Worm (Caenorhabditis elegans) whole organism, L4 larva: ENCODE measurements around the gene C04B4.1.

Source experiments
- D1046.2 ChIP-seq: fragments of 200-800 bp; sonication (Bioruptor generic); IDR thresholded peaks from 2 replicates; pipeline ENCODE4 v1.3.6; 2022; ENCODE audit warnings: missing genetic modification characterization, missing compliant biosample characterization
- R02D3.7 ChIP-seq: fragments of 150-350 bp; sonication (generic microtip); optimal IDR thresholded peaks from 3 replicates; lab custom pipeline; 2014; ENCODE audit warnings: missing biosample characterization, missing genetic modification characterization
- aha-1 ChIP-seq: fragments of 150-350 bp; peaks from one replicate; lab custom pipeline; 2014; ENCODE audit warnings: missing biosample characterization, missing genetic modification characterization
- ceh-20 ChIP-seq: fragments of 200-800 bp; sonication (Bioruptor generic); IDR thresholded peaks from 2 replicates; pipeline ENCODE4 v1.3.6; 2022; ENCODE audit warnings: missing genetic modification reagents, missing genetic modification characterization, missing compliant biosample characterization
- ceh-32 ChIP-seq: sonication (generic microtip); optimal IDR thresholded peaks from 2 replicates; lab custom pipeline; 2016; ENCODE audit warnings: mild to moderate bottlenecking, missing genetic modification characterization, missing compliant biosample characterization; ENCODE audit not compliant: poor library complexity
- ceh-62 ChIP-seq: sonication (generic microtip); optimal IDR thresholded peaks from 2 replicates; lab custom pipeline; 2017; ENCODE audit warnings: missing biosample characterization, missing genetic modification characterization
- cey-2 ChIP-seq: sonication (generic microtip); optimal IDR thresholded peaks from 3 replicates; lab custom pipeline; 2017; ENCODE audit warnings: missing genetic modification characterization, mild to moderate bottlenecking, missing compliant biosample characterization, antibody characterized with exemption, borderline replicate concordance; ENCODE audit not compliant: insufficient read depth
- ctbp-1 ChIP-seq: fragments of 200-800 bp; sonication (Bioruptor generic); IDR thresholded peaks from 2 replicates; pipeline ENCODE4 v1.3.6; 2022; ENCODE audit warnings: missing genetic modification reagents, missing genetic modification characterization, missing compliant biosample characterization
- daf-12 ChIP-seq: fragments of 150-350 bp; optimal IDR thresholded peaks from 2 replicates; lab custom pipeline; 2014; ENCODE audit warnings: missing biosample characterization, missing genetic modification reagents, missing genetic modification characterization
- daf-16 ChIP-seq, 3 experiments: sonication (generic microtip); optimal IDR thresholded peaks; 2 replicates each; lab custom pipeline; 2016 to 2017; ENCODE audit warnings: missing genetic modification characterization in 3 of 3, missing genetic modification reagents in 3 of 3, mild to moderate bottlenecking in 2 of 3, missing compliant biosample characterization in 2 of 3, missing biosample characterization in 1 of 3, moderate library complexity in 1 of 3
- daf-8 ChIP-seq: fragments of 200-800 bp; sonication (Bioruptor generic); IDR thresholded peaks from 2 replicates; pipeline ENCODE4 v1.3.6; 2022; ENCODE audit warnings: missing genetic modification characterization, missing compliant biosample characterization
- dmd-6 ChIP-seq: fragments of 200-800 bp; sonication (Bioruptor generic); IDR thresholded peaks from 2 replicates; pipeline ENCODE4 v1.3.6; 2022; ENCODE audit warnings: missing genetic modification reagents, missing genetic modification characterization, missing compliant biosample characterization
- dpl-1 ChIP-seq: fragments of 150-350 bp; optimal IDR thresholded peaks from 2 replicates; lab custom pipeline; 2014; ENCODE audit warnings: missing biosample characterization, missing genetic modification reagents, missing genetic modification characterization
- dve-1 ChIP-seq: sonication (generic microtip); optimal IDR thresholded peaks from 2 replicates; lab custom pipeline; 2017; ENCODE audit warnings: antibody characterized with exemption, mild to moderate bottlenecking, missing genetic modification characterization, missing compliant biosample characterization; ENCODE audit not compliant: insufficient read depth
- egl-27 ChIP-seq: sonication (generic microtip); optimal IDR thresholded peaks from 3 replicates; lab custom pipeline; 2017; ENCODE audit warnings: missing biosample characterization, missing genetic modification reagents, missing genetic modification characterization
- egl-43 ChIP-seq: fragments of 200-800 bp; sonication (Bioruptor generic); IDR thresholded peaks from 2 replicates; pipeline ENCODE4 v1.3.6; 2022; ENCODE audit warnings: missing genetic modification reagents, missing genetic modification characterization, missing compliant biosample characterization
- fkh-10 ChIP-seq: fragments of 150-350 bp; optimal IDR thresholded peaks from 2 replicates; lab custom pipeline; 2014; ENCODE audit warnings: missing biosample characterization, missing genetic modification reagents, missing genetic modification characterization
- fos-1 ChIP-seq: fragments of 150-350 bp; optimal IDR thresholded peaks from 2 replicates; lab custom pipeline; 2014; ENCODE audit warnings: missing biosample characterization, missing genetic modification characterization
- hlh-30 ChIP-seq: sonication (generic microtip); optimal IDR thresholded peaks from 2 replicates; lab custom pipeline; 2017; ENCODE audit warnings: antibody characterized with exemption, mild to moderate bottlenecking, missing genetic modification characterization, missing compliant biosample characterization; ENCODE audit not compliant: insufficient read depth
- jun-1 ChIP-seq: fragments of 150-350 bp; optimal IDR thresholded peaks from 2 replicates; lab custom pipeline; 2014; ENCODE audit warnings: missing biosample characterization, missing genetic modification reagents, missing genetic modification characterization
- lin-1 ChIP-seq: fragments of 200-800 bp; sonication (Bioruptor generic); IDR thresholded peaks from 2 replicates; pipeline ENCODE4 v1.3.6; 2022; ENCODE audit warnings: missing genetic modification reagents, missing genetic modification characterization, missing compliant biosample characterization
- lin-38 ChIP-seq: fragments of 200-800 bp; sonication (Bioruptor generic); IDR thresholded peaks from 2 replicates; pipeline ENCODE4 v1.3.6; 2022; ENCODE audit warnings: missing genetic modification reagents, missing genetic modification characterization, missing compliant biosample characterization
- lin-39 ChIP-seq: fragments of 150-350 bp; optimal IDR thresholded peaks from 2 replicates; lab custom pipeline; 2014; ENCODE audit warnings: missing biosample characterization, missing genetic modification reagents, missing genetic modification characterization
- lsy-2 ChIP-seq, 2 experiments: fragments of 150-350 bp in 1 of 2; sonication (generic microtip) in 1 of 2; optimal IDR thresholded peaks; 2 replicates each; lab custom pipeline; 2014 to 2017; ENCODE audit warnings: missing biosample characterization in 2 of 2, missing genetic modification characterization in 2 of 2
- madf-5 ChIP-seq, 2 experiments: fragments of 200-800 bp; sonication (Bioruptor generic); IDR thresholded peaks; 2 replicates each; pipeline ENCODE4 v1.3.6; 2022; ENCODE audit warnings: missing compliant biosample characterization in 2 of 2, missing genetic modification characterization in 2 of 2
- madf-9 ChIP-seq: fragments of 200-800 bp; sonication (Bioruptor generic); conservative IDR thresholded peaks from 2 replicates; pipeline ENCODE4 v1.3.6; 2022; ENCODE audit warnings: missing genetic modification reagents, missing genetic modification characterization, missing compliant biosample characterization
- mep-1 ChIP-seq: fragments of 150-350 bp; sonication (generic microtip); optimal IDR thresholded peaks from 3 replicates; lab custom pipeline; 2014; ENCODE audit warnings: missing biosample characterization, missing genetic modification characterization
- mxl-2 ChIP-seq: fragments of 200-800 bp; sonication (Bioruptor generic); conservative IDR thresholded peaks from 2 replicates; pipeline ENCODE4 v1.3.6; 2022; ENCODE audit warnings: missing genetic modification reagents, missing genetic modification characterization, missing compliant biosample characterization
- mxl-3 ChIP-seq: fragments of 200-800 bp; sonication (Bioruptor generic); optimal IDR thresholded peaks from 2 replicates; lab custom pipeline; 2018; ENCODE audit warnings: mild to moderate bottlenecking, missing genetic modification characterization, missing compliant biosample characterization
- nhr-10 ChIP-seq: fragments of 150-350 bp; optimal IDR thresholded peaks from 2 replicates; lab custom pipeline; 2014; ENCODE audit warnings: missing biosample characterization, missing genetic modification characterization
- nhr-11 ChIP-seq: fragments of 150-350 bp; optimal IDR thresholded peaks from 2 replicates; lab custom pipeline; 2014; ENCODE audit warnings: missing biosample characterization, missing genetic modification characterization
- nhr-237 ChIP-seq: sonication (generic microtip); optimal IDR thresholded peaks from 2 replicates; lab custom pipeline; 2017; ENCODE audit warnings: missing biosample characterization, missing genetic modification characterization
- nhr-48 ChIP-seq: sonication (generic microtip); optimal IDR thresholded peaks from 2 replicates; lab custom pipeline; 2016; ENCODE audit warnings: mild to moderate bottlenecking, missing genetic modification characterization, missing compliant biosample characterization
- nhr-6 ChIP-seq: fragments of 150-350 bp; optimal IDR thresholded peaks from 2 replicates; lab custom pipeline; 2014; ENCODE audit warnings: missing biosample characterization, missing genetic modification characterization
- pha-4 ChIP-seq, 2 experiments: fragments of 150-350 bp in 1 of 2; fragments of 200-800 bp in 1 of 2; sonication (Bioruptor generic) in 1 of 2; IDR thresholded peaks in 1 of 2; optimal IDR thresholded peaks in 1 of 2; 2 replicates each; pipeline versions ENCODE4 v1.3.6 to Lab custom; 2014 to 2022; ENCODE audit warnings: missing genetic modification characterization in 2 of 2, missing genetic modification reagents in 2 of 2, missing biosample characterization in 1 of 2, missing compliant biosample characterization in 1 of 2
- php-3 ChIP-seq: fragments of 200-800 bp; sonication (Bioruptor generic); IDR thresholded peaks from 2 replicates; pipeline ENCODE4 v1.3.6; 2022; ENCODE audit warnings: missing genetic modification reagents, missing genetic modification characterization, missing compliant biosample characterization
- pqm-1 ChIP-seq: sonication (generic microtip); optimal IDR thresholded peaks from 2 replicates; lab custom pipeline; 2017; ENCODE audit warnings: missing biosample characterization, missing genetic modification characterization
- snpc-1.2 ChIP-seq: fragments of 200-800 bp; sonication (Bioruptor generic); IDR thresholded peaks from 2 replicates; pipeline ENCODE4 v1.3.6; 2022; ENCODE audit warnings: missing genetic modification reagents, missing genetic modification characterization, missing compliant biosample characterization
- snpc-4 ChIP-seq: fragments of 150-350 bp; optimal IDR thresholded peaks from 2 replicates; lab custom pipeline; 2014; ENCODE audit warnings: missing biosample characterization, missing genetic modification characterization
- spr-3 ChIP-seq: fragments of 200-800 bp; sonication (Bioruptor generic); optimal IDR thresholded peaks from 2 replicates; lab custom pipeline; 2018; ENCODE audit warnings: mild to moderate bottlenecking, missing genetic modification characterization, missing compliant biosample characterization
- tag-97 ChIP-seq: fragments of 200-800 bp; sonication (Bioruptor generic); IDR thresholded peaks from 2 replicates; pipeline ENCODE4 v1.3.6; 2022; ENCODE audit warnings: missing genetic modification characterization, missing compliant biosample characterization
- unc-62 ChIP-seq, 3 experiments: fragments of 150-350 bp in 1 of 3; sonication (generic microtip); optimal IDR thresholded peaks in 2 of 3; peaks in 1 of 3; 1 replicate in 1 of 3; 2 replicates in 2 of 3; lab custom pipeline; 2014 to 2017; ENCODE audit warnings: missing biosample characterization in 3 of 3, missing genetic modification characterization in 3 of 3, missing genetic modification reagents in 3 of 3, missing genotype in 1 of 3
- zag-1 ChIP-seq: fragments of 150-350 bp; optimal IDR thresholded peaks from 2 replicates; lab custom pipeline; 2014; ENCODE audit warnings: missing biosample characterization, missing genetic modification characterization
- zfp-2 ChIP-seq: sonication (generic microtip); optimal IDR thresholded peaks from 2 replicates; lab custom pipeline; 2016; ENCODE audit warnings: mild to moderate bottlenecking, missing genetic modification characterization, missing compliant biosample characterization
- zfp-3 ChIP-seq: fragments of 200-800 bp; sonication (Bioruptor generic); conservative IDR thresholded peaks from 2 replicates; pipeline ENCODE4 v1.3.6; 2022; ENCODE audit warnings: missing genetic modification reagents, missing genetic modification characterization, missing compliant biosample characterization

C04B4.1 gene

DNA sequence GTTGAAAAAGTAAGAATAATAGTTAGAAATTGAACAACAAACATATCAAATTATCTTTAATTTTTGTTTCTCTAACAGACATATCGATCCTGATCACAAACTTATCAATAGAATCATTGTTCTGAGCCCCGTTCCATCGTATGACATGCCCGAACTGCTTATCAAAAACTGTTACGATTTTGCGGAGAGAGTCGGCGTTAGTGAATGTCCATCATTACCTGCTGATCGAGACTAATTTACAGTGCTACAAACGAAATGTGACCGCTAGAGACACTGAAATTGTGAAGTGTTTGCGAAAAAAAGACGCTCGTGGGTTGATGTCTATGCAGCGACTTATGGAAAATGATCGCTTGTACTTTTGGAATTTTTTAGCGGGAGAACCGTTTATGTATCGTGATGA lies 37.7 kb upstream of the C04B4.1 start (continued):
- TF ChIP-seq lsy-2 (tag; optimal IDR thresholded peaks at IDR 0.05; lab: Kevin White, UChicago) (no peak), dve-1 (tag; lab: Kevin White, UChicago) (peak; percentile 54), spr-3 (GFP tag; lab: Kevin White, UChicago) (no peak), lin-1 (GFP tag; lab: Robert Waterston, UW) (no peak), php-3 (no peak), D1046.2 (GFP tag; lab: Robert Waterston, UW) (no peak), daf-8 (GFP tag; lab: Robert Waterston, UW) (no peak), mep-1 (tag; lab: Kevin White, UChicago) (no peak), egl-27 (no peak), nhr-237 (tag; lab: Kevin White, UChicago) (no peak), jun-1 (no peak), nhr-48 (tag; lab: Kevin White, UChicago) (no peak), lin-38 (GFP tag; lab: Robert Waterston, UW) (no peak), dmd-6 (peak; percentile 69), unc-62 (GFP tag; optimal IDR thresholded peaks at IDR 0.05 in 1 of 2; lab: Kevin White, UChicago) (no peak), unc-62 (tag; optimal IDR thresholded peaks at IDR 0.05; lab: Kevin White, UChicago) (no peak), ceh-62 (tag; lab: Kevin White, UChicago) (no peak), mxl-2 (GFP tag; lab: Robert Waterston, UW) (no peak), lin-39 (tag; lab: Kevin White, UChicago) (no peak), pha-4 (GFP tag; IDR thresholded peaks at IDR 0.05; lab: Robert Waterston, UW) (no peak), pha-4 (tag; optimal IDR thresholded peaks at IDR 0.05; lab: Kevin White, UChicago) (no peak)

DNA sequence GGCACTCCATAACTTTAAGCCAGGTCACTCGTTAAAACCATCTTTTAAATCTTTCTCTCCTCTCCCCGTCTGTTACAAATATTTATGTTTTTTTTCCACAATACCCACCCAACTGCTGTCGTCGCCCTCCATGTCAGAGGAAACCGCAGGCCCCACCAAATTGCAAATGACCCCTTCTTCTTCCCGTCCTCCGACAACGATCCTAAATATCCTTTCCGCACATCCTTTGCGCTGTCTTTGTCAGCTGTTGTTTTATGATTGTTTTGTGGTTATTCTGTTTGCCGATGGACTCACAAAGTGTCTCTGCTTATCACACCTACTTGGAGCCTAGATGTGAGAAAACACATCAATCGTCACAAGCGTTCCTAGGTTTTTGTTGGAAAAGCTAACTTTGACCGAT lies 32.4 kb upstream of the C04B4.1 start:
- TF ChIP-seq daf-16 (GFP tag; optimal IDR thresholded peaks at IDR 0.05; lab: Kevin White, UChicago) (peak in 1 of 2 experiments; percentile 53), daf-16 (tag; optimal IDR thresholded peaks at IDR 0.05; lab: Kevin White, UChicago) (no peak), unc-62 (GFP tag; optimal IDR thresholded peaks at IDR 0.05 in 1 of 2; lab: Kevin White, UChicago) (peak in 1 of 2 experiments; percentile 49), unc-62 (tag; optimal IDR thresholded peaks at IDR 0.05; lab: Kevin White, UChicago) (no peak), fkh-10 (no peak)

DNA sequence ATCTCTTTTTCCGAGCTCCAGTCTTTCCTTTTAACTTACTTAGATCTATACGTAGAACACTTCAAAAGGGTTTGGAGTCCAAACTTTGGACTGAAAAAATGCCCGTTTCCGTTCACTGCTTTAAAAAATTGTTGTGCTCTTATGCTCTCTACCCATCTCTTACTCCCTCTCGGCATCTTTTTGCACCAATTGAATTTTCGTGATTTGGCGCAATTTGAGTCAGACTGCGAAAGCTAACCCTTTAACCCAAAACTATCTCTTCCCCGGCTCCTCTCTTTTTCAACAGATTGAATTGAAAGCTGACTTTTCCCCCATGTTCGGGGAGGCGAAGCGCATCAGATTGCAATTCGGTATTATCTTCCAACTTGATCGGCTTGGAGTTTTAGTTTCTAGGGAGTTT lies 28.4 kb upstream of the C04B4.1 start:
- TF ChIP-seq tag-97 (GFP tag; lab: Robert Waterston, UW) (no peak), madf-5 (GFP tag; IDR thresholded peaks at IDR 0.05; lab: Robert Waterston, UW) (no peak), zag-1 (no peak), ceh-62 (tag; lab: Kevin White, UChicago) (no peak), ceh-32 (tag; lab: Kevin White, UChicago) (no peak), nhr-10 (tag; lab: Kevin White, UChicago) (no peak), nhr-11 (tag; lab: Kevin White, UChicago) (no peak), madf-9 (GFP tag; lab: Robert Waterston, UW) (no peak), D1046.2 (GFP tag; lab: Robert Waterston, UW) (no peak), cey-2 (tag; lab: Kevin White, UChicago) (no peak), egl-27 (no peak), zfp-2 (tag; lab: Kevin White, UChicago) (no peak), nhr-6 (no peak), pqm-1 (tag; lab: Kevin White, UChicago) (no peak), dpl-1 (GFP tag; lab: Kevin White, UChicago) (no peak)
- TF ChIP-seq, all 104 proteins: peak for 0

DNA sequence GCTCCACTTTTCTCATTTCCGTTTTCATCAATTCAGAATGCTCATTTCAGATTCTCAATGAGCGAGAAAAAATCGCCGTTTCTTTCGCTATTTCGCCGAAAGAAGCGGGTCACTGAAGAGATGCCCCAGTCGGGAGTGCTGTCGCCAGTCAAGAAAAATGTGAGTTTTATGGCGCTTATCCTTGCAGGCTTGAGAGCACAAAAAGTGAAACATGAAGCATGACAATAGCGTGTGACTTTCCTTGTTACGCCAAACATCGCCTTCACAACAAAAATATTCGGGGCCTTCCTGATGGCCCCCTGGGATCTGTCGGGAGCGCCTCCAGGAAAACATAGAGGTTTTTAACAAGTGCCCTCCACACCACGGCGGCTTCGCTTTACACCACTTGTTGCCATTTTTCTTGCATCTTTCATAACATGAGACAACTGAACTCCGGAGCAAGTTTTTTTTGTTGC lies 24.0 kb upstream of the C04B4.1 start, which contains the start of gene E01G6.2:
Gene E01G6.2, plus strand, starts transcription at position 51 of the 455 bp plus-strand sequence.
- TF ChIP-seq egl-43 (GFP tag; lab: Robert Waterston, UW) (no peak), ceh-20 (GFP tag; lab: Robert Waterston, UW) (0 out of 2 replicates have a peak, but pooled peaks have one; percentile 29), zfp-3 (GFP tag; lab: Robert Waterston, UW) (no peak), daf-12 (tag; lab: Kevin White, UChicago) (no peak), fos-1 (tag; lab: Kevin White, UChicago) (no peak), dmd-6 (no peak), hlh-30 (tag; lab: Kevin White, UChicago) (peak; percentile 56), spr-3 (GFP tag; lab: Kevin White, UChicago) (no peak), snpc-4 (no peak), ctbp-1 (GFP tag; lab: Robert Waterston, UW) (no peak), mxl-3 (GFP tag; lab: Kevin White, UChicago) (no peak), aha-1 (tag; lab: Kevin White, UChicago) (peak; percentile 94), nhr-48 (tag; lab: Kevin White, UChicago) (no peak), snpc-1.2 (no peak), R02D3.7 (tag; lab: Kevin White, UChicago) (no peak), daf-8 (GFP tag; lab: Robert Waterston, UW) (no peak)
